Fruit fly (Drosophila melanogaster) whole organism, embryonic: ENCODE measurements around the gene CG2157.

ENCODE experiments used
- CG1024 ChIP-seq: fragments of 200-800 bp; sonication (Bioruptor generic); IDR thresholded peaks from 2 replicates; pipeline ENCODE4 v1.3.6; 2022; ENCODE audit warnings: missing biosample characterization, missing genetic modification characterization
- CG11247 ChIP-seq: fragments of 200-800 bp; sonication (Bioruptor generic); IDR thresholded peaks from 2 replicates; pipeline ENCODE4 v1.3.6; 2022; ENCODE audit warnings: missing biosample characterization, missing genetic modification characterization
- CG12104 ChIP-seq: fragments of 200-800 bp; sonication (Bioruptor generic); optimal IDR thresholded peaks from 3 replicates; lab custom pipeline; 2016; ENCODE audit warnings: missing biosample characterization, missing genetic modification characterization
- CG12744 ChIP-seq: fragments of 200-800 bp; sonication (Bioruptor generic); optimal IDR thresholded peaks from 2 replicates; lab custom pipeline; 2016; ENCODE audit warnings: missing biosample characterization, missing genetic modification characterization
- CG13287 ChIP-seq: fragments of 200-800 bp; sonication (Bioruptor generic); IDR thresholded peaks from 2 replicates; pipeline ENCODE4 v1.3.6; 2022; ENCODE audit warnings: missing biosample characterization, missing genetic modification characterization; ENCODE audit not compliant: partially characterized antibody
- CG13775 ChIP-seq: fragments of 200-800 bp; sonication (Bioruptor generic); optimal IDR thresholded peaks from 3 replicates; lab custom pipeline; 2017; ENCODE audit warnings: missing biosample characterization, mild to moderate bottlenecking, missing genetic modification characterization
- CG1647 ChIP-seq: fragments of 200-800 bp; sonication (Bioruptor generic); optimal IDR thresholded peaks from 3 replicates; lab custom pipeline; 2016; ENCODE audit warnings: missing biosample characterization, missing genetic modification characterization
- CG16815 ChIP-seq: fragments of 200-800 bp; sonication (Bioruptor generic); optimal IDR thresholded peaks from 3 replicates; lab custom pipeline; 2017; ENCODE audit warnings: missing biosample characterization, mild to moderate bottlenecking, missing genetic modification characterization
- CG17802 ChIP-seq: fragments of 200-800 bp; sonication (Bioruptor generic); optimal IDR thresholded peaks from 2 replicates; lab custom pipeline; 2018; ENCODE audit warnings: missing biosample characterization, mild to moderate bottlenecking, missing genetic modification characterization, moderate library complexity
- CG2116 ChIP-seq: fragments of 200-800 bp; sonication (Bioruptor generic); optimal IDR thresholded peaks from 3 replicates; lab custom pipeline; 2018; ENCODE audit warnings: missing biosample characterization, mild to moderate bottlenecking, missing genetic modification characterization
- CG2889 ChIP-seq: fragments of 200-800 bp; sonication (Bioruptor generic); IDR thresholded peaks from 3 replicates; pipeline ENCODE4 v1.3.6; 2022; ENCODE audit warnings: missing biosample characterization, missing genetic modification characterization
- CG30020 ChIP-seq: fragments of 200-800 bp; optimal IDR thresholded peaks from 2 replicates; lab custom pipeline; 2019; ENCODE audit warnings: missing biosample characterization, mild to moderate bottlenecking, missing genetic modification characterization, moderate library complexity
- CG31224 ChIP-seq: fragments of 200-800 bp; sonication (Bioruptor generic); IDR thresholded peaks from 2 replicates; pipeline ENCODE4 v1.3.6; 2022; ENCODE audit warnings: missing biosample characterization, missing genetic modification characterization
- CG31365 ChIP-seq: fragments of 200-800 bp; sonication (Bioruptor generic); optimal IDR thresholded peaks from 2 replicates; lab custom pipeline; 2018; ENCODE audit warnings: missing biosample characterization, mild to moderate bottlenecking, missing genetic modification characterization
- CG32772 ChIP-seq: fragments of 200-800 bp; sonication (Bioruptor generic); IDR thresholded peaks from 2 replicates; pipeline ENCODE4 v1.3.6; 2022; ENCODE audit warnings: missing biosample characterization, missing genetic modification characterization
- CG6254 ChIP-seq: fragments of 200-800 bp; sonication (Bioruptor generic); optimal IDR thresholded peaks from 3 replicates; lab custom pipeline; 2017; ENCODE audit warnings: mild to moderate bottlenecking, missing biosample characterization, missing genetic modification reagents, missing genetic modification characterization
- CG6765 ChIP-seq: fragments of 200-800 bp; sonication (Bioruptor generic); optimal IDR thresholded peaks from 3 replicates; lab custom pipeline; 2017; ENCODE audit warnings: missing biosample characterization, mild to moderate bottlenecking, missing genetic modification characterization
- CG8388 ChIP-seq: fragments of 200-800 bp; sonication (Bioruptor generic); optimal IDR thresholded peaks from 2 replicates; lab custom pipeline; 2019; ENCODE audit warnings: missing biosample characterization, mild to moderate bottlenecking, missing genetic modification characterization, moderate library complexity
- CG9437 ChIP-seq: fragments of 200-800 bp; sonication (Bioruptor generic); optimal IDR thresholded peaks from 2 replicates; lab custom pipeline; 2018; ENCODE audit warnings: missing biosample characterization, mild to moderate bottlenecking, missing genetic modification characterization
- Camta ChIP-seq: fragments of 200-800 bp; sonication (Bioruptor generic); optimal IDR thresholded peaks from 2 replicates; lab custom pipeline; 2016; ENCODE audit warnings: missing biosample characterization, missing genetic modification characterization
- Chrac-16 ChIP-seq: fragments of 200-800 bp; sonication (Bioruptor generic); optimal IDR thresholded peaks from 3 replicates; lab custom pipeline; 2016; ENCODE audit warnings: missing biosample characterization, missing genetic modification characterization
- Dbx ChIP-seq: fragments of 200-800 bp; sonication (Bioruptor generic); IDR thresholded peaks from 3 replicates; pipeline ENCODE4 v1.3.6; 2022; ENCODE audit warnings: missing biosample characterization, missing genetic modification characterization
- Doc3 ChIP-seq: fragments of 200-800 bp; sonication (Bioruptor generic); IDR thresholded peaks from 3 replicates; pipeline ENCODE4 v1.3.6; 2022; ENCODE audit warnings: missing biosample characterization, missing genetic modification characterization; ENCODE audit not compliant: partially characterized antibody
- E2f1 ChIP-seq: fragments of 200-800 bp; sonication (Bioruptor generic); IDR thresholded peaks from 2 replicates; pipeline ENCODE4 v1.3.6; 2022; ENCODE audit warnings: missing biosample characterization, missing genetic modification characterization
- Fer1 ChIP-seq: fragments of 200-800 bp; sonication (Bioruptor generic); optimal IDR thresholded peaks from 2 replicates; lab custom pipeline; 2017; ENCODE audit warnings: missing biosample characterization, mild to moderate bottlenecking, missing genetic modification characterization
- H15 ChIP-seq: fragments of 200-800 bp; sonication (Bioruptor generic); IDR thresholded peaks from 3 replicates; pipeline ENCODE4 v1.3.6; 2022; ENCODE audit warnings: missing biosample characterization, missing genetic modification characterization
- HLH4C ChIP-seq: fragments of 200-800 bp; sonication (Bioruptor generic); IDR thresholded peaks from 3 replicates; pipeline ENCODE4 v1.3.6; 2022; ENCODE audit warnings: missing biosample characterization, missing genetic modification characterization; ENCODE audit not compliant: partially characterized antibody
- Mad ChIP-seq: fragments of 200-800 bp; sonication (Bioruptor generic); optimal IDR thresholded peaks from 2 replicates; lab custom pipeline; 2016; ENCODE audit warnings: missing biosample characterization, missing genetic modification characterization
- Nf-YB ChIP-seq: fragments of 200-800 bp; sonication (Bioruptor generic); optimal IDR thresholded peaks from 3 replicates; lab custom pipeline; 2019; ENCODE audit warnings: missing biosample characterization, mild to moderate bottlenecking, missing genetic modification characterization, moderate library complexity
- Rfx ChIP-seq: fragments of 200-800 bp; sonication (Bioruptor generic); IDR thresholded peaks from 2 replicates; pipeline ENCODE4 v1.3.6; 2022; ENCODE audit warnings: missing biosample characterization, missing genetic modification characterization
- Trl ChIP-seq, 3 experiments: fragments of >200 bp in 2 of 3; fragments of 200-800 bp in 1 of 3; sonication (Bioruptor generic) in 1 of 3; optimal IDR thresholded peaks; 2 replicates in 1 of 3; 3 replicates in 2 of 3; lab custom pipeline; 2016 to 2017; ENCODE audit warnings: missing biosample characterization in 1 of 3, missing genetic modification characterization in 1 of 3
- Xbp1 ChIP-seq: fragments of 200-800 bp; sonication (Bioruptor generic); optimal IDR thresholded peaks from 3 replicates; lab custom pipeline; 2016; ENCODE audit warnings: missing biosample characterization, mild to moderate bottlenecking, missing genetic modification characterization
- bab2 ChIP-seq: fragments of 200-800 bp; sonication (Bioruptor generic); optimal IDR thresholded peaks from 2 replicates; lab custom pipeline; 2016; ENCODE audit warnings: missing biosample characterization, missing genetic modification characterization
- cad ChIP-seq: fragments of >200 bp; optimal IDR thresholded peaks from 2 replicates; lab custom pipeline; 2017; ENCODE audit warnings: missing biosample characterization, missing genetic modification characterization
- chm ChIP-seq: fragments of 200-800 bp; sonication (Bioruptor generic); IDR thresholded peaks from 2 replicates; pipeline ENCODE4 v1.3.6; 2022; ENCODE audit warnings: missing biosample characterization, missing genetic modification characterization
- fd96Cb ChIP-seq: fragments of 200-800 bp; sonication (Bioruptor generic); optimal IDR thresholded peaks from 2 replicates; lab custom pipeline; 2018; ENCODE audit warnings: missing biosample characterization, mild to moderate bottlenecking, missing genetic modification characterization, moderate library complexity
- fru ChIP-seq: fragments of >200 bp; optimal IDR thresholded peaks from 2 replicates; lab custom pipeline; 2017
- gce ChIP-seq: fragments of 200-800 bp; sonication (Bioruptor generic); IDR thresholded peaks from 3 replicates; pipeline ENCODE4 v1.3.6; 2022; ENCODE audit warnings: missing biosample characterization, missing genetic modification characterization
- gsb ChIP-seq: fragments of 200-800 bp; sonication (Bioruptor generic); IDR thresholded peaks from 2 replicates; pipeline ENCODE4 v1.3.6; 2022; ENCODE audit warnings: missing biosample characterization, missing genetic modification characterization
- kay ChIP-seq: fragments of 200-800 bp; sonication (Bioruptor generic); optimal IDR thresholded peaks from 2 replicates; lab custom pipeline; 2016; ENCODE audit warnings: missing biosample characterization, missing genetic modification characterization
- lab ChIP-seq: fragments of 200-800 bp; sonication (Bioruptor generic); optimal IDR thresholded peaks from 3 replicates; lab custom pipeline; 2017; ENCODE audit warnings: missing biosample characterization, missing genetic modification characterization, mild to moderate bottlenecking, moderate library complexity, missing genetic modification reagents
- lilli ChIP-seq: fragments of 200-800 bp; sonication (Bioruptor generic); optimal IDR thresholded peaks from 3 replicates; lab custom pipeline; 2016; ENCODE audit warnings: missing biosample characterization, missing genetic modification characterization
- maf-S ChIP-seq: fragments of 200-800 bp; sonication (Bioruptor generic); optimal IDR thresholded peaks from 2 replicates; lab custom pipeline; 2016; ENCODE audit warnings: missing biosample characterization, missing genetic modification characterization
- mld ChIP-seq: fragments of 200-800 bp; sonication (Bioruptor generic); IDR thresholded peaks from 3 replicates; pipeline ENCODE4 v1.3.6; 2022; ENCODE audit warnings: missing biosample characterization, missing genetic modification characterization; ENCODE audit not compliant: partially characterized antibody
- nerfin-2 ChIP-seq: fragments of 200-800 bp; sonication (Bioruptor generic); IDR thresholded peaks from 2 replicates; pipeline ENCODE4 v1.3.6; 2022; ENCODE audit warnings: missing biosample characterization, missing genetic modification characterization; ENCODE audit not compliant: partially characterized antibody
- pho ChIP-seq: fragments of 200-800 bp; sonication (Bioruptor generic); optimal IDR thresholded peaks from 2 replicates; lab custom pipeline; 2016; ENCODE audit warnings: missing biosample characterization, missing genetic modification characterization
- pzg ChIP-seq: fragments of 200-800 bp; sonication (Bioruptor generic); optimal IDR thresholded peaks from 3 replicates; lab custom pipeline; 2018; ENCODE audit warnings: missing biosample characterization, mild to moderate bottlenecking, missing genetic modification characterization, moderate library complexity
- sim ChIP-seq: fragments of 200-800 bp; sonication (Bioruptor generic); IDR thresholded peaks from 2 replicates; pipeline ENCODE4 v1.3.6; 2022; ENCODE audit warnings: missing biosample characterization, missing genetic modification characterization
- tio ChIP-seq: fragments of 200-800 bp; sonication (Bioruptor generic); optimal IDR thresholded peaks from 2 replicates; lab custom pipeline; 2017; ENCODE audit warnings: missing biosample characterization, missing genetic modification characterization, inconsistent platforms
- tll ChIP-seq, 2 experiments: fragments of 200-800 bp in 1 of 2; fragments of >200 bp in 1 of 2; sonication (Bioruptor generic) in 1 of 2; optimal IDR thresholded peaks; 2 replicates each; lab custom pipeline; 2017 to 2019; ENCODE audit warnings: missing biosample characterization in 2 of 2, missing genetic modification characterization in 2 of 2, mild to moderate bottlenecking in 1 of 2, moderate library complexity in 1 of 2
- trh ChIP-seq: fragments of 200-800 bp; sonication (Bioruptor generic); optimal IDR thresholded peaks from 2 replicates; lab custom pipeline; 2016; ENCODE audit warnings: missing biosample characterization, missing genetic modification characterization
- wdn ChIP-seq: fragments of 200-800 bp; sonication (Bioruptor generic); IDR thresholded peaks from 2 replicates; pipeline ENCODE4 v1.3.6; 2022; ENCODE audit warnings: missing biosample characterization, missing genetic modification characterization

Gene CG2157

dm6 chrX:10848565-10848964 lies 20.5 kb upstream of the CG2157 start, which contains the start of gene CG2202 (continued):
- no peak for TF ChIP-seq CG6254
- TF ChIP-seq CG16815 (GFP tag; lab: Kevin White, UChicago): no peak
- TF ChIP-seq maf-S: no peak
- no peak for TF ChIP-seq tio (GFP tag; lab: Kevin White, UChicago)
- no peak for TF ChIP-seq CG31365 (tag; lab: Kevin White, UChicago)
- TF ChIP-seq CG8388 (GFP tag; lab: Kevin White, UChicago): no peak
- TF ChIP-seq CG13775 (GFP tag; lab: Kevin White, UChicago): no peak
- no peak for TF ChIP-seq CG9437 (GFP tag; lab: Kevin White, UChicago)
- TF ChIP-seq E2f1 (GFP tag; lab: Robert Waterston, UW): no peak
- no peak for TF ChIP-seq Fer1 (GFP tag; lab: Kevin White, UChicago)
- no peak for TF ChIP-seq Dbx (GFP tag; lab: Robert Waterston, UW)
- TF ChIP-seq Rfx (GFP tag; lab: Robert Waterston, UW): no peak
- peak; percentile 68; the same call in 2 of the 3 replicates for TF ChIP-seq HLH4C (GFP tag; lab: Robert Waterston, UW)
- no peak for TF ChIP-seq mld (GFP tag; lab: Robert Waterston, UW)
- TF ChIP-seq CG2116 (GFP tag; lab: Kevin White, UChicago): peak; percentile 97
- TF ChIP-seq CG31224: no peak
- TF ChIP-seq CG30020 (tag; lab: Kevin White, UChicago): peak; percentile 23
- TF ChIP-seq kay (GFP tag; lab: Kevin White, UChicago): no peak
- peak; percentile 59 for TF ChIP-seq pzg (GFP tag; lab: Kevin White, UChicago)
- no peak for TF ChIP-seq CG1024 (GFP tag; lab: Robert Waterston, UW)
- TF ChIP-seq CG11247 (GFP tag; lab: Robert Waterston, UW): no peak
- TF ChIP-seq lilli (GFP tag; lab: Kevin White, UChicago): no peak
- no peak for TF ChIP-seq fd96Cb (tag; lab: Kevin White, UChicago)
- TF ChIP-seq Trl (optimal IDR thresholded peaks at IDR 0.05; lab: Kevin White, UChicago): no peak
- no peak for TF ChIP-seq Trl (GFP tag; optimal IDR thresholded peaks at IDR 0.05; lab: Kevin White, UChicago)
- TF ChIP-seq CG6765 (GFP tag; lab: Kevin White, UChicago): no peak
- no peak for TF ChIP-seq Nf-YB (GFP tag; lab: Kevin White, UChicago)
- no peak for TF ChIP-seq CG12104 (GFP tag; lab: Kevin White, UChicago)
- TF ChIP-seq Mad (GFP tag; lab: Kevin White, UChicago): no peak
- 0 out of 3 replicates have a peak, but pooled peaks have one; percentile 51 for TF ChIP-seq Doc3 (GFP tag; lab: Robert Waterston, UW)
- TF ChIP-seq gce: no peak
- no peak for TF ChIP-seq wdn
- no peak for TF ChIP-seq trh (GFP tag; lab: Kevin White, UChicago)
- no peak for TF ChIP-seq CG12744 (GFP tag; lab: Kevin White, UChicago)
- TF ChIP-seq CG17802 (tag; lab: Kevin White, UChicago): no peak
- TF ChIP-seq fru (lab: Kevin White, UChicago): no peak
- TF ChIP-seq CG2889 (GFP tag; lab: Robert Waterston, UW): no peak
- TF ChIP-seq Camta (GFP tag; lab: Kevin White, UChicago): no peak
- TF ChIP-seq lab (GFP tag; lab: Kevin White, UChicago): no peak
- TF ChIP-seq sim (GFP tag; lab: Robert Waterston, UW): no peak
- TF ChIP-seq nerfin-2 (GFP tag; lab: Robert Waterston, UW): 0 out of 2 replicates have a peak, but pooled peaks have one; percentile 55
- no peak for TF ChIP-seq pho
- TF ChIP-seq bab2 (GFP tag; lab: Kevin White, UChicago): no peak
- no peak for TF ChIP-seq CG32772 (GFP tag; lab: Robert Waterston, UW)
- no peak for TF ChIP-seq Chrac-16 (GFP tag; lab: Kevin White, UChicago)
- TF ChIP-seq cad (GFP tag; lab: Kevin White, UChicago): no peak
- TF ChIP-seq chm (GFP tag; lab: Robert Waterston, UW): no peak
- TF ChIP-seq CG1647 (GFP tag; lab: Kevin White, UChicago): no peak
- TF ChIP-seq CG13287 (GFP tag; lab: Robert Waterston, UW): peak; percentile 80
- TF ChIP-seq Xbp1 (GFP tag; lab: Kevin White, UChicago): no peak
- TF ChIP-seq gsb (GFP tag; lab: Robert Waterston, UW): no peak
- TF ChIP-seq tll (GFP tag; optimal IDR thresholded peaks at IDR 0.05; lab: Kevin White, UChicago): no peak
- TF ChIP-seq H15 (GFP tag; lab: Robert Waterston, UW): no peak
